Fruit fly (Drosophila melanogaster) whole organism, prepupa: ENCODE results near the gene CG43373.

Experiments used
- Blimp-1 ChIP-seq: fragments of 200-800 bp; sonication (Bioruptor generic); optimal IDR thresholded peaks from 3 replicates; lab custom pipeline; 2017; ENCODE audit warnings: missing biosample characterization, missing genetic modification characterization, mild to moderate bottlenecking, moderate library complexity, missing genetic modification reagents
- CG10669 ChIP-seq: fragments of 200-800 bp; sonication (Bioruptor generic); optimal IDR thresholded peaks from 3 replicates; lab custom pipeline; 2018; ENCODE audit warnings: missing biosample characterization, mild to moderate bottlenecking, missing genetic modification characterization, moderate library complexity
- CG11294 ChIP-seq: fragments of 200-800 bp; sonication (Bioruptor generic); IDR thresholded peaks from 2 replicates; pipeline ENCODE4 v1.3.6; 2022; ENCODE audit warnings: missing biosample characterization, missing genetic modification characterization
- CG11762 ChIP-seq: fragments of 200-800 bp; sonication (Bioruptor generic); optimal IDR thresholded peaks from 3 replicates; lab custom pipeline; 2016; ENCODE audit warnings: missing biosample characterization, missing genetic modification characterization; ENCODE audit not compliant: insufficient read depth
- CG15336 ChIP-seq: fragments of 200-800 bp; sonication (Bioruptor generic); IDR thresholded peaks from 2 replicates; pipeline ENCODE4 v1.3.6; 2022; ENCODE audit warnings: missing biosample characterization, missing genetic modification characterization
- CG1621 ChIP-seq: fragments of 200-800 bp; sonication (Bioruptor generic); optimal IDR thresholded peaks from 3 replicates; lab custom pipeline; 2018; ENCODE audit warnings: missing biosample characterization, mild to moderate bottlenecking, missing genetic modification characterization
- CG16779 ChIP-seq: fragments of 200-800 bp; sonication (Bioruptor generic); optimal IDR thresholded peaks from 3 replicates; lab custom pipeline; 2017; ENCODE audit warnings: missing biosample characterization, mild to moderate bottlenecking, missing genetic modification characterization
- CG3032 ChIP-seq: fragments of 200-800 bp; optimal IDR thresholded peaks from 2 replicates; lab custom pipeline; 2019; ENCODE audit warnings: missing biosample characterization, mild to moderate bottlenecking, missing genetic modification characterization, moderate library complexity
- CG31627 ChIP-seq: fragments of 200-800 bp; sonication (Bioruptor generic); optimal IDR thresholded peaks from 3 replicates; lab custom pipeline; 2016; ENCODE audit warnings: missing biosample characterization, missing genetic modification characterization
- CG32006 ChIP-seq: fragments of 200-800 bp; sonication (Bioruptor generic); optimal IDR thresholded peaks from 3 replicates; lab custom pipeline; 2017; ENCODE audit warnings: missing biosample characterization, mild to moderate bottlenecking, missing genetic modification characterization
- CG34406 ChIP-seq: fragments of 200-800 bp; sonication (Bioruptor generic); optimal IDR thresholded peaks from 3 replicates; lab custom pipeline; 2016; ENCODE audit warnings: missing biosample characterization, missing genetic modification characterization
- CG3919 ChIP-seq: fragments of 200-800 bp; sonication (Bioruptor generic); optimal IDR thresholded peaks from 3 replicates; lab custom pipeline; 2016; ENCODE audit warnings: missing biosample characterization, missing genetic modification characterization
- CG6163 ChIP-seq: fragments of 200-800 bp; sonication (Bioruptor generic); IDR thresholded peaks from 3 replicates; pipeline ENCODE4 v1.3.6; 2022; ENCODE audit warnings: missing biosample characterization, missing genetic modification characterization
- CG6792 ChIP-seq: fragments of 200-800 bp; sonication (Bioruptor generic); optimal IDR thresholded peaks from 3 replicates; lab custom pipeline; 2016; ENCODE audit warnings: missing biosample characterization, missing genetic modification characterization
- CG6808 ChIP-seq: fragments of 200-800 bp; sonication (Bioruptor generic); optimal IDR thresholded peaks from 3 replicates; lab custom pipeline; 2017; ENCODE audit warnings: missing biosample characterization, missing genetic modification characterization, mild to moderate bottlenecking, moderate library complexity, missing genetic modification reagents
- CG6854 ChIP-seq: fragments of 200-800 bp; sonication (Bioruptor generic); optimal IDR thresholded peaks from 2 replicates; lab custom pipeline; 2017; ENCODE audit warnings: missing biosample characterization, mild to moderate bottlenecking, missing genetic modification characterization
- CG7368 ChIP-seq: fragments of 200-800 bp; sonication (Bioruptor generic); optimal IDR thresholded peaks from 3 replicates; lab custom pipeline; 2016; ENCODE audit warnings: missing biosample characterization, missing genetic modification characterization
- CG8119 ChIP-seq: fragments of 200-800 bp; sonication (Bioruptor generic); IDR thresholded peaks from 3 replicates; pipeline ENCODE4 v1.3.6; 2022; ENCODE audit warnings: missing biosample characterization, missing genetic modification characterization
- CG8319 ChIP-seq: fragments of 200-800 bp; sonication (Bioruptor generic); optimal IDR thresholded peaks from 3 replicates; lab custom pipeline; 2016; ENCODE audit warnings: missing biosample characterization, missing genetic modification characterization
- CG8632 ChIP-seq: fragments of 200-800 bp; sonication (Bioruptor generic); optimal IDR thresholded peaks from 3 replicates; lab custom pipeline; 2016; ENCODE audit warnings: missing biosample characterization, missing genetic modification characterization
- CG9139 ChIP-seq: fragments of 200-800 bp; sonication (Bioruptor generic); optimal IDR thresholded peaks from 3 replicates; lab custom pipeline; 2017; ENCODE audit warnings: missing biosample characterization, mild to moderate bottlenecking, missing genetic modification characterization
- Eip75B ChIP-seq: fragments of 200-800 bp; sonication (Bioruptor generic); optimal IDR thresholded peaks from 3 replicates; lab custom pipeline; 2016; ENCODE audit warnings: missing biosample characterization, missing genetic modification characterization
- Eip78C ChIP-seq: fragments of 200-800 bp; sonication (Bioruptor generic); peaks from one replicate; lab custom pipeline; 2016; ENCODE audit warnings: missing biosample characterization, missing genetic modification characterization
- Eip93F ChIP-seq: fragments of 200-800 bp; sonication (Bioruptor generic); optimal IDR thresholded peaks from 2 replicates; lab custom pipeline; 2016; ENCODE audit warnings: missing biosample characterization, mild to moderate bottlenecking, missing genetic modification characterization
- Ets21C ChIP-seq: fragments of 200-800 bp; sonication (Bioruptor generic); optimal IDR thresholded peaks from 3 replicates; lab custom pipeline; 2016; ENCODE audit warnings: missing biosample characterization, missing genetic modification characterization
- Ets96B ChIP-seq: fragments of 200-800 bp; optimal IDR thresholded peaks from 2 replicates; lab custom pipeline; 2019; ENCODE audit warnings: missing biosample characterization, mild to moderate bottlenecking, missing genetic modification characterization, moderate library complexity
- Gug ChIP-seq: fragments of 200-800 bp; sonication (Bioruptor generic); IDR thresholded peaks from 2 replicates; pipeline ENCODE4 v1.3.6; 2022; ENCODE audit warnings: missing biosample characterization, missing genetic modification characterization
- Hr39 ChIP-seq: fragments of 200-800 bp; sonication (Bioruptor generic); optimal IDR thresholded peaks from 2 replicates; lab custom pipeline; 2016; ENCODE audit warnings: missing biosample characterization, missing genetic modification characterization
- Hr4 ChIP-seq: fragments of 200-800 bp; sonication (Bioruptor generic); optimal IDR thresholded peaks from 3 replicates; lab custom pipeline; 2016; ENCODE audit warnings: missing biosample characterization, missing genetic modification characterization
- Lpt ChIP-seq: fragments of 200-800 bp; sonication (Bioruptor generic); optimal IDR thresholded peaks from 3 replicates; lab custom pipeline; 2016; ENCODE audit warnings: missing biosample characterization, missing genetic modification characterization
- Met ChIP-seq: fragments of 200-800 bp; sonication (Bioruptor generic); optimal IDR thresholded peaks from 3 replicates; lab custom pipeline; 2016; ENCODE audit warnings: missing biosample characterization, missing genetic modification characterization
- Smox ChIP-seq: fragments of 200-800 bp; sonication (Bioruptor generic); optimal IDR thresholded peaks from 3 replicates; lab custom pipeline; 2016; ENCODE audit warnings: missing biosample characterization, missing genetic modification characterization
- Sox102F ChIP-seq: fragments of 200-800 bp; sonication (Bioruptor generic); optimal IDR thresholded peaks from 2 replicates; lab custom pipeline; 2016; ENCODE audit warnings: missing biosample characterization, mild to moderate bottlenecking, missing genetic modification characterization
- Sox14 ChIP-seq: fragments of 200-800 bp; sonication (Bioruptor generic); optimal IDR thresholded peaks from 3 replicates; lab custom pipeline; 2016; ENCODE audit warnings: missing biosample characterization, missing genetic modification characterization
- Sox15 ChIP-seq: fragments of 200-800 bp; sonication (Bioruptor generic); optimal IDR thresholded peaks from 3 replicates; lab custom pipeline; 2016; ENCODE audit warnings: missing biosample characterization, missing genetic modification characterization
- achi ChIP-seq: fragments of 200-800 bp; sonication (Bioruptor generic); optimal IDR thresholded peaks from 3 replicates; lab custom pipeline; 2016; ENCODE audit warnings: missing biosample characterization, missing genetic modification characterization
- acj6 ChIP-seq: fragments of 200-800 bp; sonication (Bioruptor generic); optimal IDR thresholded peaks from 3 replicates; lab custom pipeline; 2016; ENCODE audit warnings: missing biosample characterization, missing genetic modification characterization
- cyc ChIP-seq: fragments of 200-800 bp; sonication (Bioruptor generic); optimal IDR thresholded peaks from 3 replicates; lab custom pipeline; 2016; ENCODE audit warnings: missing biosample characterization, missing genetic modification characterization
- dac ChIP-seq: fragments of 200-800 bp; sonication (Bioruptor generic); optimal IDR thresholded peaks from 2 replicates; lab custom pipeline; 2017; ENCODE audit warnings: missing biosample characterization, mild to moderate bottlenecking, missing genetic modification characterization
- dsx ChIP-seq: fragments of 200-800 bp; optimal IDR thresholded peaks from 3 replicates; lab custom pipeline; 2019; ENCODE audit warnings: missing biosample characterization, mild to moderate bottlenecking, missing genetic modification characterization, moderate library complexity; ENCODE audit not compliant: poor library complexity, severe bottlenecking
- eg ChIP-seq: fragments of 200-800 bp; sonication (Bioruptor generic); IDR thresholded peaks from 3 replicates; pipeline ENCODE4 v1.3.6; 2022; ENCODE audit warnings: missing biosample characterization, missing genetic modification characterization
- esn ChIP-seq: fragments of 200-800 bp; sonication (Bioruptor generic); optimal IDR thresholded peaks from 2 replicates; lab custom pipeline; 2016; ENCODE audit warnings: missing biosample characterization, mild to moderate bottlenecking, missing genetic modification characterization, moderate library complexity
- fd59A ChIP-seq: fragments of 200-800 bp; sonication (Bioruptor generic); optimal IDR thresholded peaks from 2 replicates; lab custom pipeline; 2017; ENCODE audit warnings: missing biosample characterization, mild to moderate bottlenecking, missing genetic modification characterization, missing genetic modification reagents
- fkh ChIP-seq: fragments of 200-800 bp; sonication (Bioruptor generic); optimal IDR thresholded peaks from 3 replicates; lab custom pipeline; 2017; ENCODE audit warnings: missing biosample characterization, mild to moderate bottlenecking, missing genetic modification characterization, moderate library complexity
- lz ChIP-seq: fragments of 200-800 bp; sonication (Bioruptor generic); optimal IDR thresholded peaks from 3 replicates; lab custom pipeline; 2016; ENCODE audit warnings: missing biosample characterization, missing genetic modification characterization
- net ChIP-seq: fragments of 200-800 bp; sonication (Bioruptor generic); optimal IDR thresholded peaks from 3 replicates; lab custom pipeline; 2016; ENCODE audit warnings: missing biosample characterization, missing genetic modification characterization
- pdm3 ChIP-seq: fragments of 200-800 bp; sonication (Bioruptor generic); optimal IDR thresholded peaks from 3 replicates; lab custom pipeline; 2016; ENCODE audit warnings: missing biosample characterization, missing genetic modification characterization
- salr ChIP-seq, 2 experiments: fragments of 200-800 bp; sonication (Bioruptor generic); optimal IDR thresholded peaks; 3 replicates each; lab custom pipeline; 2016 to 2018; ENCODE audit warnings: missing biosample characterization in 2 of 2, missing genetic modification characterization in 2 of 2, mild to moderate bottlenecking in 1 of 2
- ss ChIP-seq, 2 experiments: fragments of 200-800 bp; sonication (Bioruptor generic); optimal IDR thresholded peaks; 2 replicates in 1 of 2; 3 replicates in 1 of 2; lab custom pipeline; 2017 to 2018; ENCODE audit warnings: mild to moderate bottlenecking in 2 of 2, missing biosample characterization in 2 of 2, missing genetic modification characterization in 2 of 2, moderate library complexity in 1 of 2
- svp ChIP-seq: fragments of 200-800 bp; sonication (Bioruptor generic); peaks from one replicate; lab custom pipeline; 2016; ENCODE audit warnings: missing biosample characterization, missing genetic modification characterization
- topi ChIP-seq: fragments of 200-800 bp; sonication (Bioruptor generic); optimal IDR thresholded peaks from 3 replicates; lab custom pipeline; 2016; ENCODE audit warnings: missing biosample characterization, missing genetic modification characterization
- vri ChIP-seq: fragments of 200-800 bp; sonication (Bioruptor generic); optimal IDR thresholded peaks from 3 replicates; lab custom pipeline; 2016; ENCODE audit warnings: missing biosample characterization, mild to moderate bottlenecking, missing genetic modification characterization

The CG43373 gene

DNA sequence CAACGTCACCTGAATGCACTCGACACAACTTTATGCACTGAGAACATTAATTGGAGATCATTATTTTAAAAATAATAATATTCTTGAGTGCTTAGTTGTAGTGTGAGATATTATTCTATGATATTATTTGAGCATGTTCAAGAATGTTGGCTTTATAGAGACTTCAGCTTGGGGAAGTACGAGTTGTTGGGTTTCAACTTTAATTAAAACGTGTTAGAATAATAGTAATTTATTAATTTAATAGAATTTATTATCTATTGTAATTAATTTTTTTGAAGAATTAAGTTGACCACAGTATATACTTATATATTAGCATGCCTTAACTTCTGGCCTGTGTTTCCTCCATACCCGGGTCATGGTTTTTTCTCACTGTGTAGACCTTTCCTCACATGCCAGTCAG, 79.3 kb downstream of the CG43373 start:
- peak; percentile 59 for TF ChIP-seq CG3032 (tag; lab: Kevin White, UChicago)
- peak; percentile 84 for TF ChIP-seq CG32006
- TF ChIP-seq Ets96B (tag; lab: Kevin White, UChicago): peak; percentile 33
- peak in 1 of 2 experiments; percentile 33 for TF ChIP-seq ss (GFP tag; optimal IDR thresholded peaks at IDR 0.05; lab: Kevin White, UChicago)
- peak; percentile 71 for TF ChIP-seq CG15336
- no peak for TF ChIP-seq Sox102F (GFP tag; lab: Kevin White, UChicago)
- peak; percentile 48 for TF ChIP-seq Lpt
- no peak for TF ChIP-seq Eip75B (GFP tag; lab: Kevin White, UChicago)
- TF ChIP-seq Eip78C (GFP tag; lab: Kevin White, UChicago): peak; percentile 80
- 0 out of 2 replicates have a peak, but pooled peaks have one; percentile 18 for TF ChIP-seq Gug (GFP tag; lab: Robert Waterston, UW)
- TF ChIP-seq CG31627: no peak
- TF ChIP-seq svp (GFP tag; lab: Kevin White, UChicago): no peak
- TF ChIP-seq salr (GFP tag; optimal IDR thresholded peaks at IDR 0.05; lab: Kevin White, UChicago): peak in 1 of 2 experiments; percentile 69
- TF ChIP-seq Hr4: peak; percentile 62
- TF ChIP-seq Hr39: no peak
- no peak for TF ChIP-seq Sox14 (GFP tag; lab: Kevin White, UChicago)
- no peak for TF ChIP-seq vri (GFP tag; lab: Kevin White, UChicago)
- peak; percentile 2 for TF ChIP-seq CG6792 (GFP tag; lab: Kevin White, UChicago)
- TF ChIP-seq lz (GFP tag; lab: Kevin White, UChicago): no peak
- TF ChIP-seq Eip93F (GFP tag; lab: Kevin White, UChicago): no peak
- TF ChIP-seq CG16779 (tag; lab: Kevin White, UChicago): no peak
- TF ChIP-seq dsx (GFP tag; lab: Kevin White, UChicago): peak; percentile 37
- no peak for TF ChIP-seq fkh (GFP tag; lab: Kevin White, UChicago)
- TF ChIP-seq CG6854: no peak
- TF ChIP-seq CG8119 (GFP tag; lab: Robert Waterston, UW): peak; percentile 58
- TF ChIP-seq achi (GFP tag; lab: Kevin White, UChicago): peak; percentile 67
- TF ChIP-seq CG6163 (GFP tag; lab: Robert Waterston, UW): peak; percentile 42; the same call in 2 of the 3 replicates
- peak; percentile 34; the same call in 2 of the 3 replicates for TF ChIP-seq eg (GFP tag; lab: Robert Waterston, UW)
- peak; percentile 52 for TF ChIP-seq net (GFP tag; lab: Kevin White, UChicago)
- TF ChIP-seq topi: no peak
- TF ChIP-seq CG6808 (GFP tag; lab: Kevin White, UChicago): peak; percentile 44
- TF ChIP-seq CG8319 (GFP tag; lab: Kevin White, UChicago): peak; percentile 18
- TF ChIP-seq CG10669 (GFP tag; lab: Kevin White, UChicago): peak; percentile 38
- peak; percentile 54 for TF ChIP-seq CG34406 (GFP tag; lab: Kevin White, UChicago)
- peak; percentile 42 for TF ChIP-seq acj6 (GFP tag; lab: Kevin White, UChicago)
- no peak for TF ChIP-seq cyc
- peak; percentile 35 for TF ChIP-seq CG9139 (GFP tag; lab: Kevin White, UChicago)
- TF ChIP-seq CG7368 (GFP tag; lab: Kevin White, UChicago): no peak
- TF ChIP-seq CG11294 (GFP tag; lab: Robert Waterston, UW): no peak
- no peak for TF ChIP-seq CG11762 (GFP tag; lab: Kevin White, UChicago)
- TF ChIP-seq Sox15 (GFP tag; lab: Kevin White, UChicago): no peak
- TF ChIP-seq CG3919 (GFP tag; lab: Kevin White, UChicago): peak; percentile 63
- no peak for TF ChIP-seq Ets21C
- peak; percentile 14 for TF ChIP-seq pdm3 (GFP tag; lab: Kevin White, UChicago)
- no peak for TF ChIP-seq fd59A
- TF ChIP-seq CG1621 (tag; lab: Kevin White, UChicago): no peak
- TF ChIP-seq dac (GFP tag; lab: Kevin White, UChicago): no peak
- TF ChIP-seq esn (GFP tag; lab: Kevin White, UChicago): no peak
- TF ChIP-seq Blimp-1 (GFP tag; lab: Kevin White, UChicago): no peak
- TF ChIP-seq Smox (GFP tag; lab: Kevin White, UChicago): no peak
- TF ChIP-seq CG8632: peak; percentile 34
- TF ChIP-seq Met (GFP tag; lab: Kevin White, UChicago): no peak
